Worm (Caenorhabditis elegans) whole organism, L4/young adult: ENCODE data around the gene wrt-3.

ENCODE experiments used
- W03F9.2 ChIP-seq: fragments of 150-350 bp; optimal IDR thresholded peaks from 2 replicates; lab custom pipeline; 2014; ENCODE audit warnings: missing biosample characterization, missing genetic modification characterization
- him-1 ChIP-seq: sonication (generic microtip); optimal IDR thresholded peaks from 2 replicates; lab custom pipeline; 2016; ENCODE audit warnings: missing genotype, missing genetic modification reagents, missing genetic modification characterization, missing compliant biosample characterization

- TF ChIP-seq him-1 (tag; lab: Kevin White, UChicago) = no peak
- no peak for TF ChIP-seq W03F9.2 (tag; lab: Kevin White, UChicago)
Observed at ce11 chrIV:9480936-9481335, 3.7 kb upstream of the wrt-3 start, which contains the start of gene cng-3.
